Fruit fly (Drosophila melanogaster) Kc167 (cell line): ENCODE results near the gene CG14367.

Source experiments
- Sin3A ChIP-seq: fragments of >200 bp; optimal IDR thresholded peaks from 2 replicates; lab custom pipeline; 2018; ENCODE audit warnings: missing external identifiers
- h ChIP-seq: fragments of >200 bp; optimal IDR thresholded peaks from 3 replicates; lab custom pipeline; 2018; ENCODE audit warnings: missing external identifiers
- insv ChIP-seq: fragments of >200 bp; optimal IDR thresholded peaks from 3 replicates; lab custom pipeline; 2018; ENCODE audit warnings: missing external identifiers
- psq ChIP-seq: fragments of >200 bp; optimal IDR thresholded peaks from 2 replicates; lab custom pipeline; 2017; ENCODE audit warnings: missing external identifiers

DNA sequence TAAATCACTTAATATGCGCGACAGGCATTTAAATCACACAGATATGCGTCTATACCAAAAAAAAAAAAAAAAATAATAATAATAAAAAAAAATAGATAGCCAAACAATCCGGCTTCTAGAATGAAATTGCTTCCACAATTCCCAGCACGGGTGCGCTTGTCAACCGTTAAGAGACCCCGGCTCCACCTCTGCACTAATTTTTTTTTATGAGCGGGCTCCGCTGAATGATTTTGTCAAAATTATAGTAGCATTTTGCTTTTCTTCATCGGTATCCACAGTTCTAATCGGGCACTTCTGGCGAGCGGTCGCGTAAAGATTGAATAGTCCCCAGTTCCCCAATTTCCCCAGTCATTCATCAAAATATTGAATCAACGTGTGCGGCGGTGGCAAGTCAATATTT lies 12.6 kb downstream of the CG14367 start, which contains the start of gene Adgf-C:
- TF ChIP-seq psq (lab: Kevin White, UChicago) (no peak), h (lab: Kevin White, UChicago) (no peak), Sin3A (lab: Kevin White, UChicago) (no peak), insv (no peak)
